Fruit fly (Drosophila melanogaster): ENCODE results near the gene knk.
A peak's percentile ranks its signal among the peaks of the same experiment; 100 is the strongest.

The knk gene

dm6 chr3R:10153957-10154685, 28.7 kb upstream of the knk start (continued):
- TF ChIP-seq ham (GFP tag; IDR thresholded peaks at IDR 0.05) (no peak), grau (tag; optimal IDR thresholded peaks at IDR 0.05) (peak; percentile 36), ap (GFP tag; IDR thresholded peaks at IDR 0.05) (no peak), CG12155 (GFP tag; optimal IDR thresholded peaks at IDR 0.05) (no peak), Rx (GFP tag; IDR thresholded peaks at IDR 0.05) (no peak), zf30C (GFP tag; optimal IDR thresholded peaks at IDR 0.05) (no peak), CTCF (GFP tag; optimal IDR thresholded peaks at IDR 0.05) (no peak), grn (GFP tag; optimal IDR thresholded peaks at IDR 0.05) (peak; percentile 23), cad (GFP tag; optimal IDR thresholded peaks at IDR 0.05) (no peak), CG14014 (GFP tag; IDR thresholded peaks at IDR 0.05) (peak; percentile 49; the same call in 1 of the 2 replicates), CG17186 (GFP tag; optimal IDR thresholded peaks at IDR 0.05) (no peak), ken (GFP tag; IDR thresholded peaks at IDR 0.05) (0 out of 3 replicates have a peak, but pooled peaks have one; percentile 32), CG15479 (GFP tag; optimal IDR thresholded peaks at IDR 0.05) (no peak), Opbp (GFP tag; IDR thresholded peaks at IDR 0.05; ENCODE audit: partially characterized antibody) (no peak), CG10979 (tag; optimal IDR thresholded peaks at IDR 0.05) (peak; percentile 14), bsh (GFP tag; optimal IDR thresholded peaks at IDR 0.05) (peak in 1 of 2 experiments; percentile 29), CkIIα-i1 (GFP tag; IDR thresholded peaks at IDR 0.05) (no peak), crp (GFP tag; optimal IDR thresholded peaks at IDR 0.05) (no peak), CG11695 (GFP tag; IDR thresholded peaks at IDR 0.05) (0 out of 3 replicates have a peak, but pooled peaks have one; percentile 12), Atf-2 (GFP tag; optimal IDR thresholded peaks at IDR 0.05) (no peak), CG12219 (GFP tag; optimal IDR thresholded peaks at IDR 0.05) (peak; percentile 15), Aef1 (GFP tag; IDR thresholded peaks at IDR 0.05) (peak; percentile 33; the same call in 1 of the 3 replicates), CG12391 (tag; optimal IDR thresholded peaks at IDR 0.05) (peak; percentile 41), sens (GFP tag) (peak; percentile 80), tgo (GFP tag; IDR thresholded peaks at IDR 0.05) (peak; percentile 38; the same call in 2 of the 3 replicates), CG15601 (tag; optimal IDR thresholded peaks at IDR 0.05) (no peak), CG4360 (GFP tag; IDR thresholded peaks at IDR 0.05) (no peak), CG6654 (GFP tag; optimal IDR thresholded peaks at IDR 0.05) (no peak), stc (GFP tag; IDR thresholded peaks at IDR 0.05) (peak; percentile 24; the same call in 1 of the 2 replicates), CG6689 (GFP tag; IDR thresholded peaks at IDR 0.05) (peak; percentile 48), Sox100B (GFP tag; optimal IDR thresholded peaks at IDR 0.05) (peak; percentile 1), slbo (GFP tag; IDR thresholded peaks at IDR 0.05) (peak; percentile 27; the same call in 1 of the 2 replicates), slp2 (GFP tag; optimal IDR thresholded peaks at IDR 0.05) (no peak), phol (tag; optimal IDR thresholded peaks at IDR 0.05) (peak; percentile 34), ci (GFP tag; IDR thresholded peaks at IDR 0.05) (0 out of 3 replicates have a peak, but pooled peaks have one; percentile 67), ro (GFP tag; IDR thresholded peaks at IDR 0.05) (no peak), CG13894 (tag; optimal IDR thresholded peaks at IDR 0.05) (no peak), Camta (GFP tag; optimal IDR thresholded peaks at IDR 0.05) (peak; percentile 5), E2f2 (GFP tag; IDR thresholded peaks at IDR 0.05) (0 out of 2 replicates have a peak, but pooled peaks have one; percentile 14), hb (GFP tag; IDR thresholded peaks at IDR 0.05; ENCODE audit: partially characterized antibody) (no peak), p53 (GFP tag; optimal IDR thresholded peaks at IDR 0.05) (no peak), CG13123 (GFP tag; optimal IDR thresholded peaks at IDR 0.05) (no peak), sens-2 (GFP tag; IDR thresholded peaks at IDR 0.05) (0 out of 2 replicates have a peak, but pooled peaks have one; percentile 31), Mrtf (GFP tag; IDR thresholded peaks at IDR 0.05) (0 out of 3 replicates have a peak, but pooled peaks have one; percentile 32), CG14050 (GFP tag; IDR thresholded peaks at IDR 0.05) (peak; percentile 38; the same call in 1 of the 3 replicates), Pdp1 (GFP tag; optimal IDR thresholded peaks at IDR 0.05) (peak in 1 of 2 experiments; percentile 23), kah (GFP tag; optimal IDR thresholded peaks at IDR 0.05) (no peak), hbn (GFP tag; IDR thresholded peaks at IDR 0.05; ENCODE audit: partially characterized antibody) (no peak), CG34422 (GFP tag; IDR thresholded peaks at IDR 0.05) (0 out of 3 replicates have a peak, but pooled peaks have one; percentile 24), CG1529 (GFP tag; optimal IDR thresholded peaks at IDR 0.05) (no peak)

Data from whole organism, embryonic.